Fruit fly (Drosophila melanogaster) S2 (cell line): ENCODE results near the gene CG10479.

Source experiments
- CG8478 ChIP-seq: fragments of >200 bp; optimal IDR thresholded peaks from 2 replicates; lab custom pipeline; 2018
- CTCF ChIP-seq, 2 experiments: fragments of >200 bp; optimal IDR thresholded peaks; 2 replicates each; lab custom pipeline; 2018

DNA sequence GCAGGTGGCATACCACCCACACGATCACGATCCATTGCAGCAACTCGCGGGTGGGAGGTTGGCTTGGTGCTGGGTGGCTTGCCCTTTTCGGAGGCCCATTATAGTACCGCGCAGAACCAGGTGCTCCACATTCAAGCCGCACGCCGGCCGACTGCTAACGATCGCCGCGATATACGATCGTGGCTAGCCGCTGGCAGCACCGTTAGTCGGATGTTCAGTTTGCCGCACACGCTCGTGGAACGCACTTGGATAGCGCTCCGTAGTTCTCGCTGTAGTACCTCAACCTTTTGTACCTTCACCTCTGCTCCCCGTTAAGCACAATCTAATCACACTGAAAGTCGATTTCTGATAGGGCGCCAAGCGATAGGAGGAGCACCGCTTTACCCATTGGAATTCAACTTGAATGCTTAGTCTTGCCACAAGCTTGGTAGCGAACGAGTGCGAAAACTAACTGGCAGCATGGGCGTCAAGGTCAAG lies 52.1 kb downstream of the CG10479 start, which contains the start of gene CG33523:
- TF ChIP-seq CG8478 (lab: Kevin White, UChicago) (no peak), CTCF (optimal IDR thresholded peaks at IDR 0.05; lab: Kevin White, UChicago) (no peak)
